Fruit fly (Drosophila melanogaster): Measurements from ENCODE around the gene ppk28.

The ppk28 gene

dm6 chrX:16782175-16782916 lies 23.5 kb upstream of the ppk28 start (continued):
- TF ChIP-seq CG8359 (GFP tag; optimal IDR thresholded peaks at IDR 0.05; ENCODE audit: borderline replicate concordance) (no peak), CG10366 (GFP tag; IDR thresholded peaks at IDR 0.05) (peak; percentile 48), lmd (GFP tag; IDR thresholded peaks at IDR 0.05) (peak; percentile 57), croc (GFP tag; conservative IDR thresholded peaks at IDR 0.05) (peak; percentile 30; the same call in 1 of the 3 replicates), lov (optimal IDR thresholded peaks at IDR 0.05) (no peak), lov (GFP tag; IDR thresholded peaks at IDR 0.05) (0 out of 3 replicates have a peak, but pooled peaks have one; percentile 42)

dm6 chrX:16783141-16783715 lies 22.6 kb upstream of the ppk28 start, which contains the start of gene if:
if (minus strand) TSS chrX:16783434.
- TF ChIP-seq chinmo (GFP tag; IDR thresholded peaks at IDR 0.05; ENCODE audit: partially characterized antibody) (0 out of 4 replicates have a peak, but pooled peaks have one; percentile 56), nerfin-1 (tag; optimal IDR thresholded peaks at IDR 0.05) (no peak), CG14441 (GFP tag; IDR thresholded peaks at IDR 0.05) (no peak), toy (GFP tag; IDR thresholded peaks at IDR 0.05) (no peak), Taf1 (GFP tag; IDR thresholded peaks at IDR 0.05) (no peak), ara (GFP tag; IDR thresholded peaks at IDR 0.05) (no peak), Lhr (GFP tag; optimal IDR thresholded peaks at IDR 0.05) (no peak), Gug (GFP tag; IDR thresholded peaks at IDR 0.05) (no peak), Chrac-16 (GFP tag; optimal IDR thresholded peaks at IDR 0.05) (no peak), chm (GFP tag; IDR thresholded peaks at IDR 0.05) (peak; percentile 60), CG6791 (GFP tag; IDR thresholded peaks at IDR 0.05; ENCODE audit: partially characterized antibody) (0 out of 3 replicates have a peak, but pooled peaks have one; percentile 7), salm (tag; optimal IDR thresholded peaks at IDR 0.05) (no peak), CG10147 (GFP tag; optimal IDR thresholded peaks at IDR 0.05) (no peak), NfI (GFP tag; optimal IDR thresholded peaks at IDR 0.05) (no peak), crp (GFP tag; optimal IDR thresholded peaks at IDR 0.05) (no peak), ranshi (GFP tag; IDR thresholded peaks at IDR 0.05) (no peak), z (GFP tag; IDR thresholded peaks at IDR 0.05) (0 out of 3 replicates have a peak, but pooled peaks have one; percentile 42), tna (GFP tag; IDR thresholded peaks at IDR 0.05; ENCODE audit: partially characterized antibody) (0 out of 2 replicates have a peak, but pooled peaks have one; percentile 50), corto (GFP tag; optimal IDR thresholded peaks at IDR 0.05) (no peak), CG12236 (GFP tag; optimal IDR thresholded peaks at IDR 0.05) (no peak), sens (GFP tag) (no peak), chn (GFP tag; optimal IDR thresholded peaks at IDR 0.05) (no peak), CG8944 (GFP tag; optimal IDR thresholded peaks at IDR 0.05) (no peak), CG8290 (GFP tag; optimal IDR thresholded peaks at IDR 0.05) (no peak), CG8290 (tag; optimal IDR thresholded peaks at IDR 0.05) (peak in 1 of 2 experiments; percentile 25), CG14860 (GFP tag; IDR thresholded peaks at IDR 0.05; ENCODE audit: partially characterized antibody) (no peak), CG7372 (GFP tag; IDR thresholded peaks at IDR 0.05) (no peak), CG42726 (GFP tag; IDR thresholded peaks at IDR 0.05; ENCODE audit: partially characterized antibody) (0 out of 2 replicates have a peak, but pooled peaks have one; percentile 25), Jarid2 (GFP tag; optimal IDR thresholded peaks at IDR 0.05) (peak; percentile 59), CG4360 (GFP tag; IDR thresholded peaks at IDR 0.05) (no peak), CG12769 (tag; optimal IDR thresholded peaks at IDR 0.05) (no peak), eve (GFP tag; optimal IDR thresholded peaks at IDR 0.05) (no peak), Myb (GFP tag; optimal IDR thresholded peaks at IDR 0.05) (peak; percentile 39), CG2199 (GFP tag; IDR thresholded peaks at IDR 0.05) (0 out of 3 replicates have a peak, but pooled peaks have one; percentile 8), CG1603 (tag; optimal IDR thresholded peaks at IDR 0.05) (peak; percentile 24), Hey (tag; optimal IDR thresholded peaks at IDR 0.05) (no peak), Dip2 (GFP tag; IDR thresholded peaks at IDR 0.05) (no peak), CG10209 (GFP tag; optimal IDR thresholded peaks at IDR 0.05) (no peak), E2f2 (GFP tag; IDR thresholded peaks at IDR 0.05) (peak; percentile 87), CG33557 (GFP tag; optimal IDR thresholded peaks at IDR 0.05) (no peak), CG4707 (GFP tag; optimal IDR thresholded peaks at IDR 0.05) (no peak)

Data from whole organism, embryonic.